Worm (Caenorhabditis elegans) whole organism, L4/young adult: ENCODE measurements around the gene R07B1.7.

Experiments
- W03F9.2 ChIP-seq: fragments of 150-350 bp; optimal IDR thresholded peaks from 2 replicates; lab custom pipeline; 2014; ENCODE audit warnings: missing biosample characterization, missing genetic modification characterization
- dao-5 ChIP-seq: sonication (generic microtip); optimal IDR thresholded peaks from 2 replicates; lab custom pipeline; 2016; ENCODE audit warnings: missing genotype, missing genetic modification characterization, moderate library complexity, missing compliant biosample characterization
- him-1 ChIP-seq: sonication (generic microtip); optimal IDR thresholded peaks from 2 replicates; lab custom pipeline; 2016; ENCODE audit warnings: missing genotype, missing genetic modification reagents, missing genetic modification characterization, missing compliant biosample characterization

ce11 chrX:9882572-9882971, 13.7 kb downstream of the R07B1.7 start:
- TF ChIP-seq him-1 (tag; lab: Kevin White, UChicago) (no peak), dao-5 (tag; lab: Kevin White, UChicago) (no peak), W03F9.2 (tag; lab: Kevin White, UChicago) (no peak)
